Fruit fly (Drosophila melanogaster) whole organism, embryonic: ENCODE measurements around the gene MTF-1.

Source experiments
- Adf1 ChIP-seq: fragments of 200-800 bp; sonication (Bioruptor generic); IDR thresholded peaks from 2 replicates; pipeline ENCODE4 v1.3.6; 2022; ENCODE audit warnings: missing biosample characterization, missing genetic modification characterization
- Asciz ChIP-seq: fragments of 200-800 bp; sonication (Bioruptor generic); optimal IDR thresholded peaks from 2 replicates; lab custom pipeline; 2017; ENCODE audit warnings: missing biosample characterization, mild to moderate bottlenecking, missing genetic modification characterization, missing genetic modification reagents
- CG10543 ChIP-seq: fragments of 200-800 bp; sonication (Bioruptor generic); optimal IDR thresholded peaks from 3 replicates; lab custom pipeline; 2017; ENCODE audit warnings: missing biosample characterization, mild to moderate bottlenecking, missing genetic modification characterization, moderate library complexity
- CG11695 ChIP-seq: fragments of 200-800 bp; sonication (Bioruptor generic); IDR thresholded peaks from 3 replicates; pipeline ENCODE4 v1.3.6; 2022; ENCODE audit warnings: missing biosample characterization, missing genetic modification characterization
- CG15269 ChIP-seq: fragments of 200-800 bp; sonication (Bioruptor generic); optimal IDR thresholded peaks from 2 replicates; lab custom pipeline; 2018; ENCODE audit warnings: missing biosample characterization, mild to moderate bottlenecking, missing genetic modification characterization, moderate library complexity
- CG17328 ChIP-seq: fragments of 200-800 bp; sonication (Bioruptor generic); IDR thresholded peaks from 2 replicates; pipeline ENCODE4 v1.3.6; 2022; ENCODE audit warnings: missing biosample characterization, missing genetic modification characterization
- CG17385 ChIP-seq: fragments of 200-800 bp; sonication (Bioruptor generic); optimal IDR thresholded peaks from 3 replicates; lab custom pipeline; 2018; ENCODE audit warnings: missing biosample characterization, mild to moderate bottlenecking, missing genetic modification characterization
- CG17802 ChIP-seq: fragments of 200-800 bp; sonication (Bioruptor generic); optimal IDR thresholded peaks from 2 replicates; lab custom pipeline; 2018; ENCODE audit warnings: missing biosample characterization, mild to moderate bottlenecking, missing genetic modification characterization, moderate library complexity
- CG18476 ChIP-seq: fragments of 200-800 bp; sonication (Bioruptor generic); optimal IDR thresholded peaks from 2 replicates; lab custom pipeline; 2016; ENCODE audit warnings: missing biosample characterization, mild to moderate bottlenecking, missing genetic modification characterization
- CG2199 ChIP-seq: fragments of 200-800 bp; sonication (Bioruptor generic); IDR thresholded peaks from 3 replicates; pipeline ENCODE4 v1.3.6; 2022; ENCODE audit warnings: missing biosample characterization, missing genetic modification characterization
- CG30403 ChIP-seq: fragments of 200-800 bp; sonication (Bioruptor generic); optimal IDR thresholded peaks from 3 replicates; lab custom pipeline; 2016; ENCODE audit warnings: missing biosample characterization, missing genetic modification characterization
- CG31365 ChIP-seq: fragments of 200-800 bp; sonication (Bioruptor generic); optimal IDR thresholded peaks from 2 replicates; lab custom pipeline; 2018; ENCODE audit warnings: missing biosample characterization, mild to moderate bottlenecking, missing genetic modification characterization
- CG32532 ChIP-seq: fragments of 200-800 bp; sonication (Bioruptor generic); IDR thresholded peaks from 2 replicates; pipeline ENCODE4 v1.3.6; 2022; ENCODE audit warnings: missing biosample characterization, missing genetic modification characterization
- CG33213 ChIP-seq: fragments of 200-800 bp; sonication (Bioruptor generic); optimal IDR thresholded peaks from 3 replicates; lab custom pipeline; 2016; ENCODE audit warnings: missing biosample characterization, missing genetic modification characterization
- CG33557 ChIP-seq: fragments of 200-800 bp; sonication (Bioruptor generic); optimal IDR thresholded peaks from 2 replicates; lab custom pipeline; 2019; ENCODE audit warnings: missing biosample characterization, mild to moderate bottlenecking, missing genetic modification characterization, moderate library complexity
- CG4707 ChIP-seq: fragments of 200-800 bp; sonication (Bioruptor generic); optimal IDR thresholded peaks from 2 replicates; lab custom pipeline; 2018; ENCODE audit warnings: missing biosample characterization, mild to moderate bottlenecking, missing genetic modification characterization, moderate library complexity
- CG6791 ChIP-seq: fragments of 200-800 bp; sonication (Bioruptor generic); IDR thresholded peaks from 3 replicates; pipeline ENCODE4 v1.3.6; 2022; ENCODE audit warnings: missing biosample characterization, missing genetic modification characterization; ENCODE audit not compliant: partially characterized antibody
- CG9215 ChIP-seq: fragments of 200-800 bp; sonication (Bioruptor generic); IDR thresholded peaks from 2 replicates; pipeline ENCODE4 v1.3.6; 2022; ENCODE audit warnings: missing biosample characterization, missing genetic modification characterization
- D ChIP-seq, 2 experiments: fragments of 200-800 bp in 1 of 2; fragments of >200 bp in 1 of 2; sonication (Bioruptor generic) in 1 of 2; optimal IDR thresholded peaks; 2 replicates in 1 of 2; 3 replicates in 1 of 2; lab custom pipeline; 2017; ENCODE audit warnings: mild to moderate bottlenecking in 1 of 2, missing biosample characterization in 1 of 2, missing genetic modification characterization in 1 of 2, missing genetic modification reagents in 1 of 2
- Drgx ChIP-seq: fragments of 200-800 bp; sonication (Bioruptor generic); IDR thresholded peaks from 2 replicates; pipeline ENCODE4 v1.3.6; 2022; ENCODE audit warnings: missing biosample characterization, missing genetic modification characterization
- Eip74EF ChIP-seq, 2 experiments: fragments of 200-800 bp in 1 of 2; fragments of >200 bp in 1 of 2; sonication (Bioruptor generic) in 1 of 2; optimal IDR thresholded peaks; 2 replicates each; lab custom pipeline; 2017 to 2019; ENCODE audit warnings: missing biosample characterization in 2 of 2, missing genetic modification characterization in 2 of 2, mild to moderate bottlenecking in 1 of 2, moderate library complexity in 1 of 2
- HLH3B ChIP-seq: fragments of 200-800 bp; sonication (Bioruptor generic); IDR thresholded peaks from 2 replicates; pipeline ENCODE4 v1.3.6; 2022; ENCODE audit warnings: missing biosample characterization, missing genetic modification characterization
- Max ChIP-seq: fragments of 200-800 bp; sonication (Bioruptor generic); optimal IDR thresholded peaks from 2 replicates; lab custom pipeline; 2016; ENCODE audit warnings: missing biosample characterization, mild to moderate bottlenecking, missing genetic modification characterization
- Med ChIP-seq: fragments of 200-800 bp; sonication (Bioruptor generic); peaks from one replicate; lab custom pipeline; 2016; ENCODE audit warnings: missing biosample characterization, missing genetic modification characterization, mild to moderate bottlenecking, inconsistent platforms, moderate library complexity
- NK7.1 ChIP-seq: fragments of 200-800 bp; sonication (Bioruptor generic); optimal IDR thresholded peaks from 3 replicates; lab custom pipeline; 2016; ENCODE audit warnings: missing biosample characterization, missing genetic modification characterization
- Vsx1 ChIP-seq: fragments of 200-800 bp; sonication (Bioruptor generic); optimal IDR thresholded peaks from 2 replicates; lab custom pipeline; 2017; ENCODE audit warnings: missing biosample characterization, mild to moderate bottlenecking, missing genetic modification characterization, missing genetic modification reagents
- Xbp1 ChIP-seq: fragments of 200-800 bp; sonication (Bioruptor generic); optimal IDR thresholded peaks from 3 replicates; lab custom pipeline; 2016; ENCODE audit warnings: missing biosample characterization, mild to moderate bottlenecking, missing genetic modification characterization
- amos ChIP-seq: fragments of 200-800 bp; sonication (Bioruptor generic); IDR thresholded peaks from 2 replicates; pipeline ENCODE4 v1.3.6; 2022; ENCODE audit warnings: missing biosample characterization, missing genetic modification characterization; ENCODE audit not compliant: partially characterized antibody
- chif ChIP-seq, 2 experiments: fragments of 200-800 bp; sonication (Bioruptor generic); optimal IDR thresholded peaks; 3 replicates each; lab custom pipeline; 2016; ENCODE audit warnings: missing biosample characterization in 2 of 2, missing genetic modification characterization in 2 of 2
- ci ChIP-seq: fragments of 200-800 bp; sonication (Bioruptor generic); IDR thresholded peaks from 3 replicates; pipeline ENCODE4 v1.3.6; 2022; ENCODE audit warnings: missing biosample characterization, missing genetic modification characterization
- en ChIP-seq: fragments of 200-800 bp; sonication (Bioruptor generic); optimal IDR thresholded peaks from 2 replicates; lab custom pipeline; 2016; ENCODE audit warnings: missing biosample characterization, missing genetic modification characterization
- hth ChIP-seq: fragments of >200 bp; optimal IDR thresholded peaks from 2 replicates; lab custom pipeline; 2017; ENCODE audit warnings: inconsistent platforms
- kni ChIP-seq: fragments of 200-800 bp; sonication (Bioruptor generic); optimal IDR thresholded peaks from 3 replicates; lab custom pipeline; 2017; ENCODE audit warnings: mild to moderate bottlenecking, missing biosample characterization, missing genetic modification reagents, missing genetic modification characterization
- lmd ChIP-seq: fragments of 200-800 bp; sonication (Bioruptor generic); IDR thresholded peaks from 2 replicates; pipeline ENCODE4 v1.3.6; 2022; ENCODE audit warnings: missing biosample characterization, missing genetic modification characterization
- lov ChIP-seq, 2 experiments: fragments of 200-800 bp in 1 of 2; fragments of >200 bp in 1 of 2; sonication (Bioruptor generic) in 1 of 2; IDR thresholded peaks in 1 of 2; optimal IDR thresholded peaks in 1 of 2; 2 replicates in 1 of 2; 3 replicates in 1 of 2; pipeline versions ENCODE4 v1.3.6 to Lab custom; 2017 to 2022; ENCODE audit warnings: missing biosample characterization in 1 of 2, missing genetic modification characterization in 1 of 2
- mam ChIP-seq: fragments of 200-800 bp; sonication (Bioruptor generic); optimal IDR thresholded peaks from 3 replicates; lab custom pipeline; 2016; ENCODE audit warnings: missing biosample characterization, missing genetic modification characterization
- peb ChIP-seq: fragments of 200-800 bp; sonication (Bioruptor generic); IDR thresholded peaks from 2 replicates; pipeline ENCODE4 v1.3.6; 2022; ENCODE audit warnings: missing biosample characterization, missing genetic modification characterization
- repo ChIP-seq: fragments of 200-800 bp; sonication (Bioruptor generic); optimal IDR thresholded peaks from 2 replicates; lab custom pipeline; 2016; ENCODE audit warnings: missing biosample characterization, missing genetic modification characterization
- ro ChIP-seq: fragments of 200-800 bp; sonication (Bioruptor generic); IDR thresholded peaks from 2 replicates; pipeline ENCODE4 v1.3.6; 2022; ENCODE audit warnings: missing biosample characterization, missing genetic modification characterization
- row ChIP-seq: fragments of 200-800 bp; sonication (Bioruptor generic); IDR thresholded peaks from 3 replicates; pipeline ENCODE4 v1.3.6; 2022; ENCODE audit warnings: missing biosample characterization, missing genetic modification characterization
- sc ChIP-seq, 3 experiments: fragments of >200 bp in 2 of 3; fragments of 200-800 bp in 1 of 3; sonication (Bioruptor generic) in 1 of 3; optimal IDR thresholded peaks; 2 replicates in 2 of 3; 3 replicates in 1 of 3; lab custom pipeline; 2017; ENCODE audit warnings: mild to moderate bottlenecking in 1 of 3, missing biosample characterization in 1 of 3, missing genetic modification characterization in 1 of 3, missing genetic modification reagents in 1 of 3
- sens ChIP-seq: fragments of 200-800 bp; sonication (Bioruptor generic); peaks from one replicate; lab custom pipeline; 2016; ENCODE audit warnings: missing biosample characterization, missing genetic modification characterization
- ssp ChIP-seq: fragments of 200-800 bp; sonication (Bioruptor generic); IDR thresholded peaks from 2 replicates; pipeline ENCODE4 v1.3.6; 2022; ENCODE audit warnings: missing biosample characterization, missing genetic modification characterization
- tgo ChIP-seq: fragments of 200-800 bp; sonication (Bioruptor generic); IDR thresholded peaks from 3 replicates; pipeline ENCODE4 v1.3.6; 2022; ENCODE audit warnings: missing biosample characterization, missing genetic modification characterization
- twi ChIP-seq: fragments of 200-800 bp; optimal IDR thresholded peaks from 2 replicates; lab custom pipeline; 2019; ENCODE audit warnings: missing biosample characterization, mild to moderate bottlenecking, missing genetic modification characterization, moderate library complexity
- vvl ChIP-seq: fragments of 200-800 bp; sonication (Bioruptor generic); IDR thresholded peaks from 2 replicates; pipeline ENCODE4 v1.3.6; 2022; ENCODE audit warnings: missing biosample characterization, missing genetic modification characterization

The MTF-1 gene

DNA sequence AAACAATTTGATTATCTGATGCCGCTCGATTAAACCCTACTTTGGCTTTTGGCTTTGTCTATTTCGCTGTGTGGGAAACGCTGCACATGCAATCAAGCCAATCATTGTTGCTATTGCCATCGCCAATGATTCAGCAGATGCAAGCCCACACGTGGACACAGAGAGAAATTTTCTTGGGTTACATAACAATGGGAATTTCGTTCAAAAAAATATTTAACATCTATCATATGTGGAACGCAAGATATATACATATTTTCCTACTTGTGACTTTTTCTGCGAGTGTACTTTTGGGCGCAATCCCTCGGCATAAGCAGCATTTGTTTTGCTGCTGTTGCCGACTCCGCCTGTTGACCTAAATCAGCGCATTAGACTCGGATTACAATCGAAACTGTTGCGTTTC, 10.8 kb upstream of the MTF-1 start (continued):
- TF ChIP-seq CG2199 (GFP tag; lab: Robert Waterston, UW), result 0 out of 3 replicates have a peak, but pooled peaks have one; percentile 33
- peak; percentile 47 for TF ChIP-seq Med (GFP tag; lab: Kevin White, UChicago)
- peak; percentile 11; the same call in 1 of the 2 replicates for TF ChIP-seq lmd (GFP tag; lab: Robert Waterston, UW)
- TF ChIP-seq row (GFP tag; lab: Robert Waterston, UW), result 0 out of 3 replicates have a peak, but pooled peaks have one; percentile 23
- 0 out of 2 replicates have a peak, but pooled peaks have one; percentile 9 for TF ChIP-seq CG32532 (GFP tag; lab: Robert Waterston, UW)
- 0 out of 2 replicates have a peak, but pooled peaks have one; percentile 6 for TF ChIP-seq HLH3B (GFP tag; lab: Robert Waterston, UW)
- TF ChIP-seq CG17328 (GFP tag; lab: Robert Waterston, UW), result 0 out of 2 replicates have a peak, but pooled peaks have one; percentile 33
- TF ChIP-seq CG30403 (GFP tag; lab: Kevin White, UChicago), result no peak
- TF ChIP-seq hth (lab: Kevin White, UChicago), result no peak
- peak; percentile 40; the same call in 1 of the 3 replicates for TF ChIP-seq CG11695 (GFP tag; lab: Robert Waterston, UW)
- TF ChIP-seq CG31365 (tag; lab: Kevin White, UChicago), result no peak
- TF ChIP-seq D (optimal IDR thresholded peaks at IDR 0.05; lab: Kevin White, UChicago), result no peak
- no peak for TF ChIP-seq D (GFP tag; optimal IDR thresholded peaks at IDR 0.05; lab: Kevin White, UChicago)
- peak; percentile 65; the same call in 2 of the 3 replicates for TF ChIP-seq ci
- peak; percentile 83 for TF ChIP-seq Drgx (GFP tag; lab: Robert Waterston, UW)
- no peak for TF ChIP-seq sens (GFP tag; lab: Kevin White, UChicago)
- TF ChIP-seq, all 482 proteins: peak for 34

dm6 chr3L:9420054-9420818, 9.9 kb upstream of the MTF-1 start:
- no peak for TF ChIP-seq CG6791 (GFP tag; lab: Robert Waterston, UW)
- TF ChIP-seq CG4707 (GFP tag; lab: Kevin White, UChicago), result no peak
- no peak for TF ChIP-seq CG10543 (GFP tag; lab: Kevin White, UChicago)
- TF ChIP-seq CG33213, result no peak
- no peak for TF ChIP-seq amos (GFP tag; lab: Robert Waterston, UW)
- TF ChIP-seq CG33557, result no peak
- no peak for TF ChIP-seq CG17802 (tag; lab: Kevin White, UChicago)
- TF ChIP-seq CG17385, result peak; percentile 11
- TF ChIP-seq tgo (GFP tag; lab: Robert Waterston, UW), result peak; percentile 40; the same call in 2 of the 3 replicates
- no peak for TF ChIP-seq CG9215 (GFP tag; lab: Robert Waterston, UW)
- TF ChIP-seq NK7.1 (GFP tag; lab: Kevin White, UChicago), result no peak
- TF ChIP-seq Eip74EF (GFP tag; optimal IDR thresholded peaks at IDR 0.05; lab: Kevin White, UChicago), result peak in 1 of 2 experiments; percentile 53
- TF ChIP-seq ro (GFP tag; lab: Robert Waterston, UW), result no peak
- TF ChIP-seq Xbp1 (GFP tag; lab: Kevin White, UChicago), result peak; percentile 54
- TF ChIP-seq Asciz (GFP tag; lab: Kevin White, UChicago), result peak; percentile 52
- TF ChIP-seq Vsx1 (GFP tag; lab: Kevin White, UChicago), result no peak
- TF ChIP-seq twi (tag; lab: Kevin White, UChicago), result no peak
- TF ChIP-seq CG15269 (tag; lab: Kevin White, UChicago), result peak; percentile 66
- TF ChIP-seq repo, result no peak
- TF ChIP-seq Max, result no peak
- TF ChIP-seq chif (GFP tag; optimal IDR thresholded peaks at IDR 0.05; lab: Kevin White, UChicago), result peak in 1 of 2 experiments; percentile 28
- no peak for TF ChIP-seq CG18476
- TF ChIP-seq en (GFP tag; lab: Kevin White, UChicago), result peak; percentile 3
- TF ChIP-seq ssp (GFP tag; lab: Robert Waterston, UW), result 0 out of 2 replicates have a peak, but pooled peaks have one; percentile 16
- TF ChIP-seq kni, result no peak
- TF ChIP-seq sc (optimal IDR thresholded peaks at IDR 0.05; lab: Kevin White, UChicago), result no peak
- peak; percentile 10 for TF ChIP-seq sc (GFP tag; optimal IDR thresholded peaks at IDR 0.05; lab: Kevin White, UChicago)
- peak; percentile 65 for TF ChIP-seq vvl
- TF ChIP-seq lov (optimal IDR thresholded peaks at IDR 0.05; lab: Kevin White, UChicago), result no peak
- no peak for TF ChIP-seq lov (GFP tag; IDR thresholded peaks at IDR 0.05; lab: Robert Waterston, UW)
- no peak for TF ChIP-seq Adf1
- TF ChIP-seq peb, result peak; percentile 17; the same call in 1 of the 2 replicates
- TF ChIP-seq mam (GFP tag; lab: Kevin White, UChicago), result no peak
